Fruit fly (Drosophila melanogaster) whole organism, embryonic: ENCODE data around the gene Alg9.

Experiments
- ATbp ChIP-seq: fragments of 200-800 bp; sonication (Bioruptor generic); optimal IDR thresholded peaks from 2 replicates; lab custom pipeline; 2017; ENCODE audit warnings: missing biosample characterization, mild to moderate bottlenecking, missing genetic modification characterization, missing genetic modification reagents
- Bgb ChIP-seq: fragments of 200-800 bp; sonication (Bioruptor generic); IDR thresholded peaks from 2 replicates; pipeline ENCODE4 v1.3.6; 2022; ENCODE audit warnings: missing biosample characterization, missing genetic modification characterization; ENCODE audit not compliant: partially characterized antibody
- CG10274 ChIP-seq: fragments of 200-800 bp; sonication (Bioruptor generic); optimal IDR thresholded peaks from 3 replicates; lab custom pipeline; 2017; ENCODE audit warnings: missing biosample characterization, mild to moderate bottlenecking, missing genetic modification characterization
- CG11456 ChIP-seq: fragments of 200-800 bp; sonication (Bioruptor generic); IDR thresholded peaks from 3 replicates; pipeline ENCODE4 v1.3.6; 2022; ENCODE audit warnings: missing biosample characterization, missing genetic modification characterization
- CG12219 ChIP-seq: fragments of 200-800 bp; sonication (Bioruptor generic); optimal IDR thresholded peaks from 3 replicates; lab custom pipeline; 2018; ENCODE audit warnings: missing biosample characterization, mild to moderate bottlenecking, missing genetic modification characterization
- CG1647 ChIP-seq: fragments of 200-800 bp; sonication (Bioruptor generic); optimal IDR thresholded peaks from 3 replicates; lab custom pipeline; 2016; ENCODE audit warnings: missing biosample characterization, missing genetic modification characterization
- CG17328 ChIP-seq: fragments of 200-800 bp; sonication (Bioruptor generic); IDR thresholded peaks from 2 replicates; pipeline ENCODE4 v1.3.6; 2022; ENCODE audit warnings: missing biosample characterization, missing genetic modification characterization
- CG17361 ChIP-seq: fragments of 200-800 bp; sonication (Bioruptor generic); IDR thresholded peaks from 3 replicates; pipeline ENCODE4 v1.3.6; 2022; ENCODE audit warnings: missing biosample characterization, missing genetic modification characterization
- CG17568 ChIP-seq: fragments of 200-800 bp; sonication (Bioruptor generic); optimal IDR thresholded peaks from 2 replicates; lab custom pipeline; 2018; ENCODE audit warnings: missing biosample characterization, mild to moderate bottlenecking, missing genetic modification characterization, moderate library complexity
- CG18011 ChIP-seq: fragments of 200-800 bp; sonication (Bioruptor generic); optimal IDR thresholded peaks from 2 replicates; lab custom pipeline; 2017; ENCODE audit warnings: missing biosample characterization, missing genetic modification characterization, mild to moderate bottlenecking, moderate library complexity, missing genotype
- CG18476 ChIP-seq: fragments of 200-800 bp; sonication (Bioruptor generic); optimal IDR thresholded peaks from 2 replicates; lab custom pipeline; 2016; ENCODE audit warnings: missing biosample characterization, mild to moderate bottlenecking, missing genetic modification characterization
- CG18599 ChIP-seq: fragments of 200-800 bp; sonication (Bioruptor generic); optimal IDR thresholded peaks from 3 replicates; lab custom pipeline; 2017; ENCODE audit warnings: missing biosample characterization, missing genetic modification characterization, mild to moderate bottlenecking, moderate library complexity, missing genetic modification reagents
- CG2199 ChIP-seq: fragments of 200-800 bp; sonication (Bioruptor generic); IDR thresholded peaks from 3 replicates; pipeline ENCODE4 v1.3.6; 2022; ENCODE audit warnings: missing biosample characterization, missing genetic modification characterization
- CG32767 ChIP-seq: fragments of 200-800 bp; sonication (Bioruptor generic); IDR thresholded peaks from 2 replicates; pipeline ENCODE4 v1.3.6; 2022; ENCODE audit warnings: missing biosample characterization, missing genetic modification characterization
- CG7745 ChIP-seq: fragments of 200-800 bp; sonication (Bioruptor generic); optimal IDR thresholded peaks from 2 replicates; lab custom pipeline; 2018; ENCODE audit warnings: missing biosample characterization, mild to moderate bottlenecking, missing genetic modification characterization, moderate library complexity
- CG8281 ChIP-seq: fragments of 200-800 bp; sonication (Bioruptor generic); optimal IDR thresholded peaks from 2 replicates; lab custom pipeline; 2018; ENCODE audit warnings: missing biosample characterization, mild to moderate bottlenecking, missing genetic modification characterization, moderate library complexity
- CG9797 ChIP-seq: fragments of 200-800 bp; sonication (Bioruptor generic); optimal IDR thresholded peaks from 3 replicates; lab custom pipeline; 2018; ENCODE audit warnings: missing biosample characterization, mild to moderate bottlenecking, missing genetic modification characterization
- CG9932 ChIP-seq: fragments of 200-800 bp; sonication (Bioruptor generic); IDR thresholded peaks from 2 replicates; pipeline ENCODE4 v1.3.6; 2022; ENCODE audit warnings: missing biosample characterization, missing genetic modification characterization
- Camta ChIP-seq: fragments of 200-800 bp; sonication (Bioruptor generic); optimal IDR thresholded peaks from 2 replicates; lab custom pipeline; 2016; ENCODE audit warnings: missing biosample characterization, missing genetic modification characterization
- Dad ChIP-seq: fragments of 200-800 bp; sonication (Bioruptor generic); optimal IDR thresholded peaks from 3 replicates; lab custom pipeline; 2016; ENCODE audit warnings: missing biosample characterization, missing genetic modification characterization
- Gsc ChIP-seq: fragments of 200-800 bp; sonication (Bioruptor generic); IDR thresholded peaks from 2 replicates; pipeline ENCODE4 v1.3.6; 2022; ENCODE audit warnings: missing biosample characterization, missing genetic modification characterization
- H15 ChIP-seq: fragments of 200-800 bp; sonication (Bioruptor generic); IDR thresholded peaks from 3 replicates; pipeline ENCODE4 v1.3.6; 2022; ENCODE audit warnings: missing biosample characterization, missing genetic modification characterization
- Hr3 ChIP-seq: fragments of 200-800 bp; sonication (Bioruptor generic); optimal IDR thresholded peaks from 3 replicates; lab custom pipeline; 2016; ENCODE audit warnings: missing biosample characterization, missing genetic modification characterization
- Lim3 ChIP-seq: fragments of 200-800 bp; sonication (Bioruptor generic); IDR thresholded peaks from 2 replicates; pipeline ENCODE4 v1.3.6; 2022; ENCODE audit warnings: missing biosample characterization, missing genetic modification characterization
- Max ChIP-seq: fragments of 200-800 bp; sonication (Bioruptor generic); optimal IDR thresholded peaks from 2 replicates; lab custom pipeline; 2016; ENCODE audit warnings: missing biosample characterization, mild to moderate bottlenecking, missing genetic modification characterization
- Mes4 ChIP-seq: fragments of 200-800 bp; sonication (Bioruptor generic); optimal IDR thresholded peaks from 2 replicates; lab custom pipeline; 2016; ENCODE audit warnings: missing biosample characterization, missing genetic modification characterization
- NC2α ChIP-seq: fragments of 200-800 bp; sonication (Bioruptor generic); optimal IDR thresholded peaks from 2 replicates; lab custom pipeline; 2016; ENCODE audit warnings: missing biosample characterization, missing genetic modification characterization
- Neu2 ChIP-seq: fragments of 200-800 bp; sonication (Bioruptor generic); optimal IDR thresholded peaks from 3 replicates; lab custom pipeline; 2016; ENCODE audit warnings: missing biosample characterization, missing genetic modification characterization, borderline replicate concordance
- Spps ChIP-seq: fragments of 200-800 bp; sonication (Bioruptor generic); optimal IDR thresholded peaks from 2 replicates; lab custom pipeline; 2018; ENCODE audit warnings: missing biosample characterization, mild to moderate bottlenecking, missing genetic modification characterization
- Xbp1 ChIP-seq: fragments of 200-800 bp; sonication (Bioruptor generic); optimal IDR thresholded peaks from 3 replicates; lab custom pipeline; 2016; ENCODE audit warnings: missing biosample characterization, mild to moderate bottlenecking, missing genetic modification characterization
- dmrt11E ChIP-seq: fragments of 200-800 bp; sonication (Bioruptor generic); optimal IDR thresholded peaks from 3 replicates; lab custom pipeline; 2018; ENCODE audit warnings: missing biosample characterization, mild to moderate bottlenecking, missing genetic modification characterization, moderate library complexity
- dysf ChIP-seq: fragments of 200-800 bp; sonication (Bioruptor generic); IDR thresholded peaks from 3 replicates; pipeline ENCODE4 v1.3.6; 2022; ENCODE audit warnings: missing biosample characterization, missing genetic modification characterization
- fd102C ChIP-seq: fragments of 200-800 bp; sonication (Bioruptor generic); optimal IDR thresholded peaks from 2 replicates; lab custom pipeline; 2018; ENCODE audit warnings: missing biosample characterization, mild to moderate bottlenecking, missing genetic modification characterization, moderate library complexity
- fru ChIP-seq: fragments of >200 bp; optimal IDR thresholded peaks from 2 replicates; lab custom pipeline; 2017
- gcm ChIP-seq: fragments of 200-800 bp; sonication (Bioruptor generic); optimal IDR thresholded peaks from 2 replicates; lab custom pipeline; 2019; ENCODE audit warnings: missing biosample characterization, mild to moderate bottlenecking, missing genetic modification characterization, moderate library complexity
- gcm2 ChIP-seq: fragments of 200-800 bp; sonication (Bioruptor generic); optimal IDR thresholded peaks from 2 replicates; lab custom pipeline; 2016; ENCODE audit warnings: missing biosample characterization, missing genetic modification characterization
- gsb ChIP-seq: fragments of 200-800 bp; sonication (Bioruptor generic); IDR thresholded peaks from 2 replicates; pipeline ENCODE4 v1.3.6; 2022; ENCODE audit warnings: missing biosample characterization, missing genetic modification characterization
- hb ChIP-seq: fragments of 200-800 bp; sonication (Bioruptor generic); IDR thresholded peaks from 3 replicates; pipeline ENCODE4 v1.3.6; 2022; ENCODE audit warnings: missing biosample characterization, missing genetic modification characterization; ENCODE audit not compliant: partially characterized antibody
- insv ChIP-seq, 2 experiments: fragments of 200-800 bp; sonication (Bioruptor generic); optimal IDR thresholded peaks; 3 replicates each; lab custom pipeline; 2016 to 2018; ENCODE audit warnings: missing biosample characterization in 2 of 2, missing genetic modification characterization in 2 of 2
- otp ChIP-seq: fragments of 200-800 bp; sonication (Bioruptor generic); IDR thresholded peaks from 3 replicates; pipeline ENCODE4, ENCODE4 v1.3.6; 2022; ENCODE audit warnings: missing biosample characterization, missing genetic modification characterization
- psq ChIP-seq: fragments of 200-800 bp; sonication (Bioruptor generic); optimal IDR thresholded peaks from 2 replicates; lab custom pipeline; 2017; ENCODE audit warnings: missing biosample characterization, missing genetic modification characterization
- sima ChIP-seq: fragments of 200-800 bp; sonication (Bioruptor generic); optimal IDR thresholded peaks from 2 replicates; lab custom pipeline; 2016; ENCODE audit warnings: missing biosample characterization, missing genetic modification characterization
- sna ChIP-seq: fragments of 200-800 bp; sonication (Bioruptor generic); IDR thresholded peaks from 2 replicates; pipeline ENCODE4 v1.3.6; 2022; ENCODE audit warnings: missing biosample characterization, missing genetic modification characterization; ENCODE audit not compliant: partially characterized antibody
- tio ChIP-seq: fragments of 200-800 bp; sonication (Bioruptor generic); optimal IDR thresholded peaks from 2 replicates; lab custom pipeline; 2017; ENCODE audit warnings: missing biosample characterization, missing genetic modification characterization, inconsistent platforms
- tll ChIP-seq, 2 experiments: fragments of 200-800 bp in 1 of 2; fragments of >200 bp in 1 of 2; sonication (Bioruptor generic) in 1 of 2; optimal IDR thresholded peaks; 2 replicates each; lab custom pipeline; 2017 to 2019; ENCODE audit warnings: missing biosample characterization in 2 of 2, missing genetic modification characterization in 2 of 2, mild to moderate bottlenecking in 1 of 2, moderate library complexity in 1 of 2
- tna ChIP-seq: fragments of 200-800 bp; sonication (Bioruptor generic); IDR thresholded peaks from 2 replicates; pipeline ENCODE4 v1.3.6; 2022; ENCODE audit warnings: missing biosample characterization, missing genetic modification characterization; ENCODE audit not compliant: partially characterized antibody
- ttk ChIP-seq: fragments of 200-800 bp; sonication (Bioruptor generic); IDR thresholded peaks from 2 replicates; pipeline ENCODE4 v2.1.2; 2022; ENCODE audit warnings: missing biosample characterization, missing genetic modification characterization
- unc-4 ChIP-seq: fragments of 200-800 bp; sonication (Bioruptor generic); IDR thresholded peaks from 2 replicates; pipeline ENCODE4 v1.3.6; 2022; ENCODE audit warnings: missing biosample characterization, missing genetic modification characterization; ENCODE audit not compliant: partially characterized antibody
- vfl ChIP-seq: fragments of 200-800 bp; sonication (Bioruptor generic); optimal IDR thresholded peaks from 2 replicates; lab custom pipeline; 2016; ENCODE audit warnings: missing biosample characterization, missing genetic modification characterization
- zen2 ChIP-seq: fragments of 200-800 bp; sonication (Bioruptor generic); IDR thresholded peaks from 3 replicates; pipeline ENCODE4 v1.3.6; 2022; ENCODE audit warnings: missing biosample characterization, missing genetic modification characterization; ENCODE audit not compliant: partially characterized antibody

The Alg9 gene

DNA sequence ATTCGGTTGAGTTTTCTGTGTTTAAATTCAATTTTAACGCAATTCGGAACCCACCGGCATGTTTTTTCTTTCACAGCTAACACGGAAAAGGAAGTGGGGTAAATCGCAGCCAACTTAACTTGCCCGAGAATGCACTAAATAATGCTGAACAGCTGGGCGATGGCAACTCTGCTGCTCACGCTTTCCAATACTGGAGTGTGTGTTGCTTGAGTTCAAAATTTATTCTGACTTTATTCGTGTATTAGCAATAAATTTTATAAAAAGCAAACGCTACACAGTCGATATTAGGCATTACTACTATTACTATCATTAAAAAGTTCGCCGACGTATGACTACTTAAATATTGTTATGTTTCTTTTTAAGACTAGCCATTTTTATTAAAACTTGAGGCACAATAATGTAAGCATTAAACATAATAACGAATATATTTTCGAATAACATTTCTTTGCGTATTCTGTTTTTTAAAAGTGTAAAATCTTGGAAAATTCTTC lies 26.0 kb downstream of the Alg9 start, which contains the start of the genes RpS27 and Nup37 (continued):
- TF ChIP-seq gsb (GFP tag; lab: Robert Waterston, UW) (peak; percentile 95), CG18476 (peak; percentile 93), CG17328 (GFP tag; lab: Robert Waterston, UW) (peak; percentile 98), NC2α (GFP tag; lab: Kevin White, UChicago) (peak; percentile 98), H15 (GFP tag; lab: Robert Waterston, UW) (peak; percentile 97), Hr3 (peak; percentile 96), gcm (GFP tag; lab: Kevin White, UChicago) (peak; percentile 95), hb (GFP tag; lab: Robert Waterston, UW) (no peak), tna (GFP tag; lab: Robert Waterston, UW) (no peak), CG8281 (tag; lab: Kevin White, UChicago) (peak; percentile 87), CG18011 (GFP tag; lab: Kevin White, UChicago) (peak; percentile 92), Lim3 (GFP tag; lab: Robert Waterston, UW) (peak; percentile 68; the same call in 1 of the 2 replicates), psq (GFP tag; lab: Kevin White, UChicago) (peak; percentile 94), CG32767 (GFP tag; lab: Robert Waterston, UW) (peak; percentile 80), fd102C (GFP tag; lab: Kevin White, UChicago) (peak; percentile 95), CG7745 (peak; percentile 83), CG2199 (GFP tag; lab: Robert Waterston, UW) (peak; percentile 96), dysf (GFP tag; lab: Robert Waterston, UW) (peak; percentile 96), otp (GFP tag; lab: Robert Waterston, UW) (peak; percentile 98), CG17361 (GFP tag; lab: Robert Waterston, UW) (peak; percentile 99), fru (lab: Kevin White, UChicago) (no peak), Bgb (GFP tag; lab: Robert Waterston, UW) (peak; percentile 43; the same call in 1 of the 2 replicates), CG9932 (GFP tag; lab: Robert Waterston, UW) (peak; percentile 98), insv (GFP tag; optimal IDR thresholded peaks at IDR 0.05; lab: Kevin White, UChicago) (peak in 1 of 2 experiments; percentile 87), Dad (peak; percentile 99), tio (peak; percentile 96), CG12219 (GFP tag; lab: Kevin White, UChicago) (peak; percentile 95), CG18599 (GFP tag; lab: Kevin White, UChicago) (peak; percentile 98), CG11456 (peak; percentile 99), Neu2 (GFP tag; lab: Kevin White, UChicago) (peak; percentile 93), Gsc (GFP tag; lab: Robert Waterston, UW) (peak; percentile 83; the same call in 1 of the 2 replicates), Camta (peak; percentile 98), ttk (peak; percentile 97), dmrt11E (tag; lab: Kevin White, UChicago) (peak; percentile 94), Mes4 (GFP tag; lab: Kevin White, UChicago) (peak; percentile 99), zen2 (GFP tag; lab: Robert Waterston, UW) (no peak), vfl (peak; percentile 98), tll (GFP tag; optimal IDR thresholded peaks at IDR 0.05; lab: Kevin White, UChicago) (peak in 1 of 2 experiments; percentile 88), Spps (tag; lab: Kevin White, UChicago) (peak; percentile 82), CG17568 (GFP tag; lab: Kevin White, UChicago) (peak; percentile 98), ATbp (GFP tag; lab: Kevin White, UChicago) (peak; percentile 97), sima (GFP tag; lab: Kevin White, UChicago) (peak; percentile 97), CG1647 (GFP tag; lab: Kevin White, UChicago) (peak; percentile 98), sna (GFP tag; lab: Robert Waterston, UW) (no peak), CG10274 (peak; percentile 96), Max (GFP tag; lab: Kevin White, UChicago) (peak; percentile 98), unc-4 (0 out of 2 replicates have a peak, but pooled peaks have one; percentile 21), gcm2 (GFP tag; lab: Kevin White, UChicago) (peak; percentile 98), CG9797 (GFP tag; lab: Kevin White, UChicago) (peak; percentile 96), Xbp1 (GFP tag; lab: Kevin White, UChicago) (peak; percentile 98)
